Fruit fly (Drosophila melanogaster): Measurements from ENCODE around the gene Sfp24Bb.

dm6 chr2L:3635444-3635843, 34.1 kb downstream of the Sfp24Bb start:
- TF ChIP-seq CG4496 (GFP tag; IDR thresholded peaks at IDR 0.05) (peak; percentile 45; the same call in 1 of the 3 replicates), CG8159 (tag; optimal IDR thresholded peaks at IDR 0.05) (no peak)

Data from whole organism, pupa.